Worm (Caenorhabditis elegans): ENCODE data around the gene rpn-6.1.
A peak's percentile ranks its signal among the peaks of the same experiment; 100 is the strongest.

The rpn-6.1 gene

DNA sequence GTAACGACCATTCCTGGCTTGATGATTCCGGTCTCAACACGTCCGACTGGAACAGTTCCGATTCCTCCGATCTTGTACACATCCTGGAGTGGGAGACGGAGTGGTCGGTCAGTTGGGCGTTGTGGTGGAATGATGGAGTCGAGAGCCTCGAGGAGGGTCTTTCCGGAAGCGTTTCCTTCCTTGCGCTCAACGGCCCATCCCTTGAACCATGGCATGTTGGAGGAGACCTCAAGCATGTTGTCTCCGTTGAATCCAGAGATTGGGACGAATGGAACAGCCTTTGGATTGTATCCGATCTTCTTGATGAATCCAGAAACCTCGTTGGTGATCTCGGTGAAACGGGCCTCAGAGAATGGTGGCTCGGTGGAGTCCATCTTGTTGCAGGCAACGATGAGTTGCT is 8.9 kb upstream of the rpn-6.1 start:
- TF ChIP-seq mdl-1 (tag; optimal IDR thresholded peaks at IDR 0.05), result no peak
- no peak for TF ChIP-seq snpc-4 (tag; optimal IDR thresholded peaks at IDR 0.05)
- TF ChIP-seq mml-1 (tag; optimal IDR thresholded peaks at IDR 0.05), result no peak
- no peak for TF ChIP-seq nhr-237 (tag; optimal IDR thresholded peaks at IDR 0.05)
- no peak for TF ChIP-seq skn-1 (tag; optimal IDR thresholded peaks at IDR 0.05)
- no peak for TF ChIP-seq ztf-4 (tag; optimal IDR thresholded peaks at IDR 0.05)
- TF ChIP-seq nhr-12 (tag; optimal IDR thresholded peaks at IDR 0.05), result no peak
- no peak for TF ChIP-seq ceh-16 (tag; optimal IDR thresholded peaks at IDR 0.05)
- no peak for TF ChIP-seq nhr-25 (tag; optimal IDR thresholded peaks at IDR 0.05)

DNA sequence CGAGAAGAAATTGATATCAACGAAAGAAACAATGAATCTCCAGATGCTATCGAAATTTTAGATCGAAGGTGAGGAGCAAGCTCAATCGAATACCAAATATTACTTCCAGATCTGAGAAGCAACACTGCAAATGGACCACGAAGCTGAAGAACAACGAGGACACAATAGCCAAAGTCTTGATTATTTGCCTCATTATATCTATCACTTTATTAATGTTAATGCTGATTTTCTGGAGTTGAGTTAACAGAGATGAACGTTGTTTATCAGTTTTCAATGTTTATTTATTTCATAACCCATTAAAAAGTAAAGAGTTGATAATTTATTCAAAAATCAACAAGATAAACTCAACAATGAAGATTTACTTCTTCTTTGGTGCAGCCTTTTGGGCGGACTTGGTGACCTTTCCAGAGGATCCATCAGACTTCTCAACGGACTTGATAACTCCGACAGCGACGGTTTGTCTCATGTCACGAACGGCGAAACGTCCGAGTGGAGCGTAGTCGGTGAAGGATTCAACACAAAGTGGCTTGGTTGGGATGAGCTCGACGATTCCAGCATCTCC is 8.1 kb upstream of the rpn-6.1 start:
- peak; percentile 89 for TF ChIP-seq ama-1 (optimal IDR thresholded peaks at IDR 0.05)
- TF ChIP-seq nhr-237 (tag; optimal IDR thresholded peaks at IDR 0.05), result no peak
- TF ChIP-seq elt-2 (tag; optimal IDR thresholded peaks at IDR 0.05), result peak; percentile 9

DNA sequence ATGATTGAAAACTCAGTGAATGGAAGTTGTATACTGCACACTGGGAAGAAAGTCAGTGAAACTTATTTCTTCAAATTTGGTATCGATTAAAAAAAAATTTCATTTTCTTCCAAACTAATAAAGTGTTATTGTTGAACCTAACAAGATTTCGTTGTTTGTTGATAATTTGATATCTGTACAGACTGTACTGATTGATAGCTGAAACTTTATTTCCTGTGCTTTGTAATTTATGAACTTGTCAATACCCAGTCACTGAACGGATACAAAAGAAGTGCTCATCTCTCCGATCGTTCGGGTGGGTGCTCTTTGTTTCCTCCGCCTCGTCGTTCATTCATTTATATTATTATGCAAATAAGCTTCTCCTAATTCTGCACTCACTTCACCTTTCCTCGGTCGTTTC is 7.3 kb upstream of the rpn-6.1 start, which contains the start of gene F31E3.12:
Gene F31E3.12 (plus strand): TSS at position 301 of the 400 bp plus-strand sequence.
- TF ChIP-seq nhr-28 (tag; optimal IDR thresholded peaks at IDR 0.05) (no peak), pqm-1 (tag; optimal IDR thresholded peaks at IDR 0.05) (no peak)

DNA sequence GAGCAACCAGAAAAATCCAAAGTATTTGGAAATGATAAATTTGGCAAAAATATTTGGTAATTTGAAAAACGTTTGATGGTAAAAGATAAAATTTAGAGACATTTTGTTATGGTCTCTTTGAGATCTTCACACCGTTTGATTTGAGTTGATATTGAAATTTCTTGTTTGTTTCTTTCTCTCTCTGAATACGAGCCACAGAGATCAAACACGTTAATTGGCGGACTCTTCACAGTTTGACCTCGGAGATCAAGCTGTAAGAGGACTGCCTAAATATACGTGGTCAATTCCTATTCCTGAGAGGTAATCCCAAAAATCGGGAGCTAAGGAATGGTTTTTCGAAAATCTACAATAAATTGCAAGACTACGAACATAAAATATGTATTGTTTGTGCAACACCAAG is 6.9 kb upstream of the rpn-6.1 start:
- no peak for TF ChIP-seq lin-15B (tag; optimal IDR thresholded peaks at IDR 0.05)

DNA sequence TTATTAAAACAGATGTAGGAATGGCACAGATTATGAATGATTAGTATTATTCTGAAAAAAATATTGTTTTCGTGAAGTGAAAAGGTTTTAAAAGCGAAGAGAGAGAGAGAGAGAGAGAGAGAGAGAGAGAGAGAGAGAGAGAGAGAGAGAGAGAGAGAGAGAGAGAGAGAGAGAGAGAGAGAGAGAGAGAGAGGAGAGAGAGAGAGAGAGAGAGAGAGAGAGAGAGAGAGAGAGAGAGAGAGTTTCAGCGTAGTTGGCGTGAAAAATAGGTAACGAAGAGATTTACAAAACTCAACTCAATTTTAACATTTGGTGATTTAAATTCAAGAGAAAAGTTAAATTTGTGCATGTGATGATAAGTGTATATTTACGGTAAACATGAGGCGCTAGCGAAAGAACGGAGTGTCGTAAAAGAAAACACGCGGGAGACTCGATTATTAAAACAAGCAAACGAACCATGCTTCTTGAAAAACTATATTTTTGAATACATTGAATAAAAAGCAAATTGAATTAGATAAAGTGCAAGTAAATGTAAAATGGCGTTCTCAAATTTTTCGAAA is 6.4 kb upstream of the rpn-6.1 start, which contains the start of gene panl-2:
Gene panl-2 (minus strand): TSS at position 51 of the 560 bp plus-strand sequence.
- TF ChIP-seq ama-1 (optimal IDR thresholded peaks at IDR 0.05) (no peak), nhr-23 (tag; optimal IDR thresholded peaks at IDR 0.05) (peak; percentile 12), ceh-82 (tag; optimal IDR thresholded peaks at IDR 0.05) (no peak), nhr-77 (tag; optimal IDR thresholded peaks at IDR 0.05) (no peak), nhr-76 (tag; optimal IDR thresholded peaks at IDR 0.05) (no peak), eor-1 (tag; optimal IDR thresholded peaks at IDR 0.05) (no peak), unc-62 (GFP tag; optimal IDR thresholded peaks at IDR 0.05) (no peak), nhr-11 (tag; optimal IDR thresholded peaks at IDR 0.05) (no peak), pha-4 (tag; optimal IDR thresholded peaks at IDR 0.05) (peak; percentile 78), zag-1 (tag; optimal IDR thresholded peaks at IDR 0.05) (no peak), egl-27 (tag; optimal IDR thresholded peaks at IDR 0.05) (no peak), aly-2 (tag; optimal IDR thresholded peaks at IDR 0.05) (no peak), pqm-1 (tag; optimal IDR thresholded peaks at IDR 0.05) (no peak), lin-15B (tag; optimal IDR thresholded peaks at IDR 0.05) (peak; percentile 49), sea-2 (GFP tag; optimal IDR thresholded peaks at IDR 0.05) (no peak), skn-1 (tag; optimal IDR thresholded peaks at IDR 0.05) (peak; percentile 52), tbx-2 (tag; optimal IDR thresholded peaks at IDR 0.05) (no peak), nhr-25 (tag; optimal IDR thresholded peaks at IDR 0.05) (no peak), ZK546.5 (tag; optimal IDR thresholded peaks at IDR 0.05) (no peak), snpc-4 (tag; optimal IDR thresholded peaks at IDR 0.05) (no peak), nhr-67 (tag; optimal IDR thresholded peaks at IDR 0.05) (no peak), fkh-10 (GFP tag; optimal IDR thresholded peaks at IDR 0.05) (no peak), lin-39 (tag; optimal IDR thresholded peaks at IDR 0.05) (no peak), ceh-28 (tag; optimal IDR thresholded peaks at IDR 0.05) (no peak), nhr-43 (tag; optimal IDR thresholded peaks at IDR 0.05; ENCODE audit: poor library complexity, severe bottlenecking) (no peak), hmg-11 (tag; optimal IDR thresholded peaks at IDR 0.05) (peak; percentile 11), daf-12 (tag; optimal IDR thresholded peaks at IDR 0.05) (no peak), nfya-1 (tag; optimal IDR thresholded peaks at IDR 0.05; ENCODE audit: insufficient read depth) (peak; percentile 55), ztf-4 (tag; optimal IDR thresholded peaks at IDR 0.05) (no peak), mdl-1 (tag; optimal IDR thresholded peaks at IDR 0.05) (no peak), R02D3.7 (tag; optimal IDR thresholded peaks at IDR 0.05) (peak; percentile 90)
